Worm (Caenorhabditis elegans) whole organism, L4 larva: ENCODE results near the gene K07F5.7.

Experiments used
- F10B5.3 ChIP-seq: sonication (generic microtip); optimal IDR thresholded peaks from 2 replicates; lab custom pipeline; 2016; ENCODE audit warnings: mild to moderate bottlenecking, missing genetic modification characterization, missing compliant biosample characterization
- F26F4.8 ChIP-seq: fragments of 200-800 bp; sonication (Bioruptor generic); conservative IDR thresholded peaks from 2 replicates; pipeline ENCODE4 v1.3.6; 2022; ENCODE audit warnings: missing genetic modification characterization, missing compliant biosample characterization
- F49E8.2 ChIP-seq: sonication (generic microtip); optimal IDR thresholded peaks from 2 replicates; lab custom pipeline; 2016; ENCODE audit warnings: missing compliant biosample characterization, mild to moderate bottlenecking, missing genetic modification characterization, borderline replicate concordance
- R02D3.7 ChIP-seq: fragments of 150-350 bp; sonication (generic microtip); optimal IDR thresholded peaks from 3 replicates; lab custom pipeline; 2014; ENCODE audit warnings: missing biosample characterization, missing genetic modification characterization
- Y105C5A.15 ChIP-seq: fragments of 200-800 bp; sonication (Bioruptor generic); IDR thresholded peaks from 2 replicates; pipeline ENCODE4 v1.3.6; 2022; ENCODE audit warnings: missing genetic modification characterization, missing compliant biosample characterization
- aha-1 ChIP-seq: fragments of 150-350 bp; peaks from one replicate; lab custom pipeline; 2014; ENCODE audit warnings: missing biosample characterization, missing genetic modification characterization
- ama-1 ChIP-seq: fragments of 150-350 bp; optimal IDR thresholded peaks from 2 replicates; lab custom pipeline; 2014; ENCODE audit warnings: inconsistent platforms, mixed read lengths
- attf-4 ChIP-seq: sonication (generic microtip); optimal IDR thresholded peaks from 3 replicates; lab custom pipeline; 2017; ENCODE audit warnings: missing biosample characterization, missing genetic modification characterization
- ceh-20 ChIP-seq: fragments of 200-800 bp; sonication (Bioruptor generic); IDR thresholded peaks from 2 replicates; pipeline ENCODE4 v1.3.6; 2022; ENCODE audit warnings: missing genetic modification reagents, missing genetic modification characterization, missing compliant biosample characterization
- ceh-32 ChIP-seq: sonication (generic microtip); optimal IDR thresholded peaks from 2 replicates; lab custom pipeline; 2016; ENCODE audit warnings: mild to moderate bottlenecking, missing genetic modification characterization, missing compliant biosample characterization; ENCODE audit not compliant: poor library complexity
- ceh-62 ChIP-seq: sonication (generic microtip); optimal IDR thresholded peaks from 2 replicates; lab custom pipeline; 2017; ENCODE audit warnings: missing biosample characterization, missing genetic modification characterization
- ces-1 ChIP-seq: fragments of 150-350 bp; sonication (generic microtip); optimal IDR thresholded peaks from 4 replicates; lab custom pipeline; 2014; ENCODE audit warnings: missing biosample characterization, missing genetic modification reagents, missing genetic modification characterization
- cey-2 ChIP-seq: sonication (generic microtip); optimal IDR thresholded peaks from 3 replicates; lab custom pipeline; 2017; ENCODE audit warnings: missing genetic modification characterization, mild to moderate bottlenecking, missing compliant biosample characterization, antibody characterized with exemption, borderline replicate concordance; ENCODE audit not compliant: insufficient read depth
- daf-8 ChIP-seq: fragments of 200-800 bp; sonication (Bioruptor generic); IDR thresholded peaks from 2 replicates; pipeline ENCODE4 v1.3.6; 2022; ENCODE audit warnings: missing genetic modification characterization, missing compliant biosample characterization
- dmd-6 ChIP-seq: fragments of 200-800 bp; sonication (Bioruptor generic); IDR thresholded peaks from 2 replicates; pipeline ENCODE4 v1.3.6; 2022; ENCODE audit warnings: missing genetic modification reagents, missing genetic modification characterization, missing compliant biosample characterization
- dmd-8 ChIP-seq: fragments of 200-800 bp; sonication (Bioruptor generic); IDR thresholded peaks from 2 replicates; pipeline ENCODE4 v1.3.6; 2022; ENCODE audit warnings: missing genetic modification characterization, missing compliant biosample characterization
- dpl-1 ChIP-seq: fragments of 150-350 bp; optimal IDR thresholded peaks from 2 replicates; lab custom pipeline; 2014; ENCODE audit warnings: missing biosample characterization, missing genetic modification reagents, missing genetic modification characterization
- duxl-1 ChIP-seq: sonication (generic microtip); optimal IDR thresholded peaks from 2 replicates; lab custom pipeline; 2016; ENCODE audit warnings: mild to moderate bottlenecking, missing genetic modification characterization, moderate library complexity, missing compliant biosample characterization; ENCODE audit not compliant: poor library complexity
- egl-27 ChIP-seq: sonication (generic microtip); optimal IDR thresholded peaks from 3 replicates; lab custom pipeline; 2017; ENCODE audit warnings: missing biosample characterization, missing genetic modification reagents, missing genetic modification characterization
- egl-43 ChIP-seq: fragments of 200-800 bp; sonication (Bioruptor generic); IDR thresholded peaks from 2 replicates; pipeline ENCODE4 v1.3.6; 2022; ENCODE audit warnings: missing genetic modification reagents, missing genetic modification characterization, missing compliant biosample characterization
- fkh-10 ChIP-seq: fragments of 150-350 bp; optimal IDR thresholded peaks from 2 replicates; lab custom pipeline; 2014; ENCODE audit warnings: missing biosample characterization, missing genetic modification reagents, missing genetic modification characterization
- gei-8 ChIP-seq: fragments of 200-800 bp; sonication (Bioruptor generic); optimal IDR thresholded peaks from 2 replicates; lab custom pipeline; 2018; ENCODE audit warnings: mild to moderate bottlenecking, missing genetic modification characterization, missing compliant biosample characterization
- hlh-11 ChIP-seq: fragments of 200-800 bp; sonication (Bioruptor generic); optimal IDR thresholded peaks from 2 replicates; lab custom pipeline; 2018; ENCODE audit warnings: mild to moderate bottlenecking, missing genetic modification characterization, missing compliant biosample characterization
- lin-1 ChIP-seq: fragments of 200-800 bp; sonication (Bioruptor generic); IDR thresholded peaks from 2 replicates; pipeline ENCODE4 v1.3.6; 2022; ENCODE audit warnings: missing genetic modification reagents, missing genetic modification characterization, missing compliant biosample characterization
- lin-13 ChIP-seq: fragments of 150-350 bp; optimal IDR thresholded peaks from 2 replicates; lab custom pipeline; 2014; ENCODE audit warnings: missing biosample characterization, missing genetic modification reagents, missing genetic modification characterization
- lin-15B ChIP-seq: fragments of 150-350 bp; sonication (generic microtip); optimal IDR thresholded peaks from 3 replicates; lab custom pipeline; 2014; ENCODE audit warnings: missing biosample characterization, missing genetic modification characterization
- lsy-2 ChIP-seq, 2 experiments: fragments of 150-350 bp in 1 of 2; sonication (generic microtip) in 1 of 2; optimal IDR thresholded peaks; 2 replicates each; lab custom pipeline; 2014 to 2017; ENCODE audit warnings: missing biosample characterization in 2 of 2, missing genetic modification characterization in 2 of 2
- mep-1 ChIP-seq: fragments of 150-350 bp; sonication (generic microtip); optimal IDR thresholded peaks from 3 replicates; lab custom pipeline; 2014; ENCODE audit warnings: missing biosample characterization, missing genetic modification characterization
- mes-2 ChIP-seq: sonication (generic microtip); optimal IDR thresholded peaks from 2 replicates; lab custom pipeline; 2016; ENCODE audit warnings: missing genotype, mild to moderate bottlenecking, missing genetic modification characterization, missing compliant biosample characterization; ENCODE audit not compliant: poor library complexity, severe bottlenecking
- nhr-102 ChIP-seq: sonication (generic microtip); optimal IDR thresholded peaks from 2 replicates; lab custom pipeline; 2016; ENCODE audit warnings: mild to moderate bottlenecking, missing genetic modification characterization, moderate library complexity, missing compliant biosample characterization
- nhr-11 ChIP-seq: fragments of 150-350 bp; optimal IDR thresholded peaks from 2 replicates; lab custom pipeline; 2014; ENCODE audit warnings: missing biosample characterization, missing genetic modification characterization
- nhr-111 ChIP-seq: fragments of 200-800 bp; sonication (Bioruptor generic); optimal IDR thresholded peaks from 2 replicates; lab custom pipeline; 2018; ENCODE audit warnings: mild to moderate bottlenecking, missing genetic modification characterization, missing compliant biosample characterization
- nhr-237 ChIP-seq: sonication (generic microtip); optimal IDR thresholded peaks from 2 replicates; lab custom pipeline; 2017; ENCODE audit warnings: missing biosample characterization, missing genetic modification characterization
- nhr-28 ChIP-seq: fragments of 150-350 bp; optimal IDR thresholded peaks from 2 replicates; lab custom pipeline; 2014; ENCODE audit warnings: missing biosample characterization, missing genetic modification characterization
- nhr-41 ChIP-seq: fragments of 200-800 bp; sonication (Bioruptor generic); IDR thresholded peaks from 2 replicates; pipeline ENCODE4 v1.3.6; 2022; ENCODE audit warnings: missing genetic modification reagents, missing genetic modification characterization, missing compliant biosample characterization
- nhr-42 ChIP-seq: fragments of 200-800 bp; sonication (Bioruptor generic); IDR thresholded peaks from 2 replicates; pipeline ENCODE4 v1.3.6; 2022; ENCODE audit warnings: missing genetic modification characterization, missing compliant biosample characterization
- nhr-48 ChIP-seq: sonication (generic microtip); optimal IDR thresholded peaks from 2 replicates; lab custom pipeline; 2016; ENCODE audit warnings: mild to moderate bottlenecking, missing genetic modification characterization, missing compliant biosample characterization
- skn-1 ChIP-seq: fragments of 150-350 bp; optimal IDR thresholded peaks from 2 replicates; lab custom pipeline; 2014; ENCODE audit warnings: missing biosample characterization, missing genetic modification characterization
- snpc-1.2 ChIP-seq: fragments of 200-800 bp; sonication (Bioruptor generic); IDR thresholded peaks from 2 replicates; pipeline ENCODE4 v1.3.6; 2022; ENCODE audit warnings: missing genetic modification reagents, missing genetic modification characterization, missing compliant biosample characterization
- spr-1 ChIP-seq: sonication (generic microtip); optimal IDR thresholded peaks from 2 replicates; lab custom pipeline; 2016; ENCODE audit warnings: mild to moderate bottlenecking, missing genetic modification characterization, missing compliant biosample characterization
- unc-62 ChIP-seq, 3 experiments: fragments of 150-350 bp in 1 of 3; sonication (generic microtip); optimal IDR thresholded peaks in 2 of 3; peaks in 1 of 3; 1 replicate in 1 of 3; 2 replicates in 2 of 3; lab custom pipeline; 2014 to 2017; ENCODE audit warnings: missing biosample characterization in 3 of 3, missing genetic modification characterization in 3 of 3, missing genetic modification reagents in 3 of 3, missing genotype in 1 of 3
- vab-7 ChIP-seq: fragments of 200-800 bp; sonication (Bioruptor generic); IDR thresholded peaks from 2 replicates; pipeline ENCODE4 v1.3.6; 2022; ENCODE audit warnings: missing genetic modification reagents, missing genetic modification characterization, missing compliant biosample characterization
- zag-1 ChIP-seq: fragments of 150-350 bp; optimal IDR thresholded peaks from 2 replicates; lab custom pipeline; 2014; ENCODE audit warnings: missing biosample characterization, missing genetic modification characterization
- zip-11 ChIP-seq: fragments of 200-800 bp; sonication (Bioruptor generic); IDR thresholded peaks from 2 replicates; pipeline ENCODE4 v1.3.6; 2022; ENCODE audit warnings: missing genetic modification characterization, missing compliant biosample characterization
- ztf-11 ChIP-seq: fragments of 150-350 bp; optimal IDR thresholded peaks from 2 replicates; lab custom pipeline; 2014; ENCODE audit warnings: missing biosample characterization, missing genetic modification characterization

Gene K07F5.7

ce11 chrIV:9872786-9873185 is 24.8 kb upstream of the K07F5.7 start (continued):
- TF ChIP-seq lsy-2 (tag; optimal IDR thresholded peaks at IDR 0.05; lab: Kevin White, UChicago), result peak in 1 of 2 experiments; percentile 19

DNA sequence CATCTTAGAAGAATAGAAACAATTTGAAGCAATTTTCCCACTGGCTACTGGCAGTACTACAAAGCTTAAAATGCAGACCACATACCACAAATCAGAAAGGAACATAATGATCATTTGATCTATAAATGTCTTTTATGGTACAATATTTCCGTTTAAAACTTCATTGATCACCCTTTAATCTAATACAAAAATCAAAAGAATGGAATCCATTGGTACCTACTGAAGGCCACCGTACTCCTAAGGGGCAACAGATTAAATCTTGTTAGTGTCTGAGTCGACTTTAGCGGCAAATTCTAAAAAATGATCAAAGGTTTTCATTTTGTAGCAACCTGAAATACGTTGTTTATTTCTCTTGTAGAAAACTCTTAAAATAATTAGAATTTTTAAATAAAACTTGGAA is 24.2 kb upstream of the K07F5.7 start:
- TF ChIP-seq egl-43 (GFP tag; lab: Robert Waterston, UW) (no peak), gei-8 (GFP tag; lab: Kevin White, UChicago) (no peak), ztf-11 (tag; lab: Kevin White, UChicago) (no peak), dmd-8 (GFP tag; lab: Robert Waterston, UW) (no peak)

DNA sequence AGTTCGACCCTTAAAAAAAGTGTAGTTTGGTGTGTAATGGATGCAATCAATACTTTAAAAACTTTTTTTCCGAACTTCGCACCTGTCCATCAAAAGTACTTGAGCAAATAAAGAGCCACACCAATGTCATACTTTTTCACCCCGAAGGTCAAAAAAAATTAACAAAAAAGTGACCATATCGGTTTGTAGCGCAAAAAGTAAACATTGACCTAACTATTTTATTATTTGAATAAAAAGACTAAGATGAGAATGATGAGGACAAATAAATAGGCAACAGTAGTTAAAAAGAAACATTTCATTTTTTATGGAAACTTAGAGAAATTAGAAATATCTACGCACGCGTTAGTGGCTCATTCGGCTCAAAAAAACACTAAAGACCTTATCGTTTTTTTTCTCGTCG is 21.4 kb upstream of the K07F5.7 start:
- no peak for TF ChIP-seq daf-8 (GFP tag; lab: Robert Waterston, UW)
- TF ChIP-seq fkh-10 (GFP tag; lab: Kevin White, UChicago), result no peak
- TF ChIP-seq nhr-111 (GFP tag; lab: Kevin White, UChicago), result no peak
- TF ChIP-seq mes-2 (tag; lab: Kevin White, UChicago), result no peak
- TF ChIP-seq nhr-41 (GFP tag; lab: Robert Waterston, UW), result no peak
- no peak for TF ChIP-seq zag-1 (tag; lab: Kevin White, UChicago)
- TF ChIP-seq duxl-1 (tag; lab: Kevin White, UChicago), result no peak
- TF ChIP-seq ces-1 (GFP tag; lab: Kevin White, UChicago), result no peak
- no peak for TF ChIP-seq lin-1 (GFP tag; lab: Robert Waterston, UW)
- no peak for TF ChIP-seq lin-15B (tag; lab: Kevin White, UChicago)
- no peak for TF ChIP-seq attf-4 (tag; lab: Kevin White, UChicago)
- no peak for TF ChIP-seq nhr-28
- TF ChIP-seq egl-43 (GFP tag; lab: Robert Waterston, UW), result no peak
- no peak for TF ChIP-seq vab-7
- no peak for TF ChIP-seq unc-62 (GFP tag; optimal IDR thresholded peaks at IDR 0.05 in 1 of 2; lab: Kevin White, UChicago)
- TF ChIP-seq unc-62 (tag; optimal IDR thresholded peaks at IDR 0.05; lab: Kevin White, UChicago), result no peak
- no peak for TF ChIP-seq F26F4.8 (GFP tag; lab: Robert Waterston, UW)
- TF ChIP-seq spr-1 (tag; lab: Kevin White, UChicago), result no peak

- TF ChIP-seq nhr-42 (GFP tag; lab: Robert Waterston, UW), result no peak
- TF ChIP-seq hlh-11, result peak; percentile 90
- no peak for TF ChIP-seq F10B5.3 (tag; lab: Kevin White, UChicago)
- peak; percentile 41 for TF ChIP-seq mes-2 (tag; lab: Kevin White, UChicago)
- TF ChIP-seq nhr-28, result peak; percentile 92
- TF ChIP-seq F49E8.2 (tag; lab: Kevin White, UChicago), result no peak
- TF ChIP-seq nhr-102 (tag; lab: Kevin White, UChicago), result peak; percentile 52
- no peak for TF ChIP-seq ama-1 (lab: Kevin White, UChicago)
- peak; percentile 92 for TF ChIP-seq aha-1
- TF ChIP-seq nhr-48 (tag; lab: Kevin White, UChicago), result peak; percentile 98
- TF ChIP-seq ceh-20 (GFP tag; lab: Robert Waterston, UW), result peak; percentile 58; the same call in 1 of the 2 replicates
- no peak for TF ChIP-seq snpc-1.2
- TF ChIP-seq Y105C5A.15 (GFP tag; lab: Robert Waterston, UW), result no peak
- TF ChIP-seq ceh-32 (tag; lab: Kevin White, UChicago), result no peak
- TF ChIP-seq vab-7, result no peak
- TF ChIP-seq daf-8 (GFP tag; lab: Robert Waterston, UW), result no peak
- TF ChIP-seq zip-11 (GFP tag; lab: Robert Waterston, UW), result no peak
- peak; percentile 5 to 79 for TF ChIP-seq lsy-2 (tag; optimal IDR thresholded peaks at IDR 0.05; lab: Kevin White, UChicago)
- peak; percentile 94 for TF ChIP-seq cey-2 (tag; lab: Kevin White, UChicago)
- TF ChIP-seq nhr-11, result peak; percentile 58
- TF ChIP-seq lin-1 (GFP tag; lab: Robert Waterston, UW), result no peak
- TF ChIP-seq mep-1, result peak; percentile 59
- TF ChIP-seq egl-27 (tag; lab: Kevin White, UChicago), result no peak
- no peak for TF ChIP-seq nhr-237 (tag; lab: Kevin White, UChicago)
- TF ChIP-seq dmd-6, result peak; percentile 79
- TF ChIP-seq dpl-1, result peak; percentile 49
- TF ChIP-seq lin-13 (GFP tag; lab: Kevin White, UChicago), result no peak
- TF ChIP-seq R02D3.7, result no peak
- no peak for TF ChIP-seq skn-1 (tag; lab: Kevin White, UChicago)
- no peak for TF ChIP-seq ceh-62 (tag; lab: Kevin White, UChicago)
Measured at ce11 chrIV:9867915-9868314, 19.9 kb upstream of the K07F5.7 start.
